Fruit fly (Drosophila melanogaster): Measurements from ENCODE around the gene Tsen54.

The Tsen54 gene

DNA sequence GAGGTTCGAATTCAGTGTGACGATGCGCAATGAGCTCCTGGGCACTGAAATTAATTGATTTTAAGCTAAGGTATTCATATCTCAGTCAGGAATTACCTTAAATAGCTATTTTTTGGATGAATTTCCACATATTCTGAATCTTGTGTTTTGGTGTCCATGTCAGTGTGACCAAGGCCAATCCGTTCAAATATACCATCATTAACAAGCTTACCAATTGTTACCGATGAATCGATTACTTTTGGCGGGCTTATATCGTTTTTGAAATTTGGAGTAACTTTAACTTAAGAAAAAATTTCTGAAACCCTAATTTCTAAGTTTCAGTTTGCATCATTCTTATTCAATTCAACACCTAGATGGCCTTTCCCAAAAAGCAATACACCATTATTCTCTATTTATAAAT lies at the start of gene Tsen54:
Tsen54 (minus strand) TSS at position 175 of the 400 bp plus-strand sequence.
- TF ChIP-seq CG14655 (GFP tag; optimal IDR thresholded peaks at IDR 0.05) (no peak), CG34367 (tag; optimal IDR thresholded peaks at IDR 0.05) (no peak), CG32121 (GFP tag; IDR thresholded peaks at IDR 0.05) (no peak), fd96Ca (GFP tag; IDR thresholded peaks at IDR 0.05) (no peak), CG4496 (GFP tag; IDR thresholded peaks at IDR 0.05) (no peak), CG10348 (GFP tag; IDR thresholded peaks at IDR 0.05) (no peak), Pif1B (GFP tag; optimal IDR thresholded peaks at IDR 0.05) (no peak), CG13204 (GFP tag; optimal IDR thresholded peaks at IDR 0.05) (no peak), rn (GFP tag; IDR thresholded peaks at IDR 0.05) (no peak), gl (tag; optimal IDR thresholded peaks at IDR 0.05) (no peak), D1 (tag; optimal IDR thresholded peaks at IDR 0.05) (no peak), CG8301 (tag; optimal IDR thresholded peaks at IDR 0.05) (no peak), EcR (GFP tag; optimal IDR thresholded peaks at IDR 0.05) (no peak)

dm6 chr3L:12227219-12227618 lies 21.4 kb upstream of the Tsen54 start:
- TF ChIP-seq CG8301 (tag; optimal IDR thresholded peaks at IDR 0.05) (no peak), EcR (GFP tag; optimal IDR thresholded peaks at IDR 0.05) (no peak), CG15710 (tag; optimal IDR thresholded peaks at IDR 0.05) (no peak), CG17806 (tag; optimal IDR thresholded peaks at IDR 0.05) (no peak), D1 (tag; optimal IDR thresholded peaks at IDR 0.05) (no peak), CG10348 (GFP tag; IDR thresholded peaks at IDR 0.05) (no peak), CG4496 (GFP tag; IDR thresholded peaks at IDR 0.05) (no peak), CG32121 (GFP tag; IDR thresholded peaks at IDR 0.05) (no peak), CG13204 (GFP tag; optimal IDR thresholded peaks at IDR 0.05) (no peak), Pif1A (GFP tag; optimal IDR thresholded peaks at IDR 0.05) (no peak), Snoo (tag; optimal IDR thresholded peaks at IDR 0.05) (no peak), CG14655 (GFP tag; optimal IDR thresholded peaks at IDR 0.05) (no peak), Pif1B (GFP tag; optimal IDR thresholded peaks at IDR 0.05) (no peak)

dm6 chr3L:12223635-12224016 lies 17.8 kb upstream of the Tsen54 start:
- TF ChIP-seq CG14655 (GFP tag; optimal IDR thresholded peaks at IDR 0.05) (peak; percentile 39), CG34367 (tag; optimal IDR thresholded peaks at IDR 0.05) (no peak)

DNA sequence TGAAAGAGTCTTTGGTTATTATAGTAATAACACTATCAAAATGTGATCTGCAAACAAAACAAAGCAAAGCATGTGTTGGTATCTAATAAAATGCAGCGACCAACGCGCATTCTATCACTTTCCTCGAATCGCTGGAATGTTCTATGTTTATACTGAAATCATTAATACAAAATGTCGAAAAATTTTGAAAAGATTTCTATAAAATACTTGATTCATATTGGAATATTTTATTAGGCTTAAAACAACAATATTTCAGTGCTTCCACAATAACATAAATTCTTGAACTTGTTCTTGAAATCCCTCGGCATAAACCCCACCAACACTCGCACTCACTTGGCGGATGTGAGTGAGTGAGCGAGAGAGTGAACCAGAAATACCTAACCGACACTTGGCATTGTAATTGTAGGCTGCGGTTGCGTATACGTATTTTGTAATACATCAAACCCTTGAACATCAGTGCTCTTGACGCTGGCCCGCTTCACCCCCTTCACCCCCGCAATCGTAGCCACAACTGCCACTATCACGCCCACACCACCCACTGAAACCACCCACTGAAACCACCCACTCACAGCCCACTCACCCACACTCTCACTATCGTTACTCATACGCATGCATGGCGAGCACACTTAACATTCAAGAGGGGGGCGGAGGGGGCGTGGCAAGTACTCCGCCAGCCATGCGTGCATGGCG lies 17.3 kb upstream of the Tsen54 start:
- no peak for TF ChIP-seq Pif1B (GFP tag; optimal IDR thresholded peaks at IDR 0.05)
- TF ChIP-seq CG32121 (GFP tag; IDR thresholded peaks at IDR 0.05): peak; percentile 9; the same call in 1 of the 2 replicates
- TF ChIP-seq D1 (tag; optimal IDR thresholded peaks at IDR 0.05): no peak
- peak; percentile 73 for TF ChIP-seq CG12605 (GFP tag; IDR thresholded peaks at IDR 0.05)
- TF ChIP-seq CG4496 (GFP tag; IDR thresholded peaks at IDR 0.05): peak; percentile 31; the same call in 2 of the 3 replicates
- peak; percentile 47 for TF ChIP-seq Ets98B (GFP tag; IDR thresholded peaks at IDR 0.05)

DNA sequence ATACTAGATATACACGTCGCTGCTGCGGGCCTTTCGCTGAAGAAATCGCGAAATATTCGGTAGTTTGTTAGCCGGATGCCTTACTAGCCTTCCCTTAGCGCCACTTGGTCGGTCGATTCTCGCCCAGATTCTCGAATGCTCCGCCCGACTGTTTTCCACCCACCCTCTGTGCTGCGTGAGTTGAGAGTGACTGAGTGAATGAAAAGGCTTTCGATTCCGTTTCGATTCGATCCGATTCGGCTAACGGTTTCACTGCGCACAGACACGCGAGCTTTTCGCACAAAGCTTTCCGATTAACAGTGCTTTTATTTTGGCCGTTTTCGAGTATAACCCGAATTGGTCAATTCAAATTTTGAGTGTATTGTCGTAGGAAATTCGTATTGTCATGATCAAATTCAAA lies 2.1 kb downstream of the Tsen54 start, which contains the start of gene Ak1:
Ak1 (minus strand) TSS at position 347 of the 400 bp plus-strand sequence.
- no peak for TF ChIP-seq EcR (GFP tag; optimal IDR thresholded peaks at IDR 0.05)
- TF ChIP-seq CG9948 (tag; optimal IDR thresholded peaks at IDR 0.05): no peak

dm6 chr3L:12202980-12203379 lies 2.8 kb downstream of the Tsen54 start:
- no peak for TF ChIP-seq CG13204 (GFP tag; optimal IDR thresholded peaks at IDR 0.05)
- TF ChIP-seq CG4496 (GFP tag; IDR thresholded peaks at IDR 0.05): no peak
- TF ChIP-seq CG8159 (tag; optimal IDR thresholded peaks at IDR 0.05): no peak
- no peak for TF ChIP-seq CG10348 (GFP tag; IDR thresholded peaks at IDR 0.05)
- TF ChIP-seq fd96Ca (GFP tag; IDR thresholded peaks at IDR 0.05): no peak
- TF ChIP-seq D1 (tag; optimal IDR thresholded peaks at IDR 0.05): no peak
- TF ChIP-seq CG9948 (tag; optimal IDR thresholded peaks at IDR 0.05): no peak
- no peak for TF ChIP-seq CG17806 (tag; optimal IDR thresholded peaks at IDR 0.05)
- TF ChIP-seq Ets98B (GFP tag; IDR thresholded peaks at IDR 0.05): no peak
- no peak for TF ChIP-seq CG12605 (GFP tag; IDR thresholded peaks at IDR 0.05)
- no peak for TF ChIP-seq CG32121 (GFP tag; IDR thresholded peaks at IDR 0.05)
- no peak for TF ChIP-seq Snoo (tag; optimal IDR thresholded peaks at IDR 0.05)
- TF ChIP-seq Pif1A (GFP tag; optimal IDR thresholded peaks at IDR 0.05): no peak

dm6 chr3L:12197491-12197890 lies 8.3 kb downstream of the Tsen54 start, which contains the start of gene CG11529:
CG11529 (plus strand) TSS chr3L:12197791.
- TF ChIP-seq CG32121 (GFP tag; IDR thresholded peaks at IDR 0.05): no peak
- TF ChIP-seq CG4496 (GFP tag; IDR thresholded peaks at IDR 0.05): no peak
- TF ChIP-seq rn (GFP tag; IDR thresholded peaks at IDR 0.05): no peak
- no peak for TF ChIP-seq CG12605 (GFP tag; IDR thresholded peaks at IDR 0.05)
- no peak for TF ChIP-seq CG10348 (GFP tag; IDR thresholded peaks at IDR 0.05)
- no peak for TF ChIP-seq fd96Ca (GFP tag; IDR thresholded peaks at IDR 0.05)
- no peak for TF ChIP-seq Ets98B (GFP tag; IDR thresholded peaks at IDR 0.05)
- TF ChIP-seq CG13204 (GFP tag; optimal IDR thresholded peaks at IDR 0.05): no peak
- TF ChIP-seq Snoo (tag; optimal IDR thresholded peaks at IDR 0.05): no peak
- TF ChIP-seq CG34367 (tag; optimal IDR thresholded peaks at IDR 0.05): no peak
- no peak for TF ChIP-seq Pif1B (GFP tag; optimal IDR thresholded peaks at IDR 0.05)
- TF ChIP-seq Pif1A (GFP tag; optimal IDR thresholded peaks at IDR 0.05): no peak
